In the genomic region with DNA sequence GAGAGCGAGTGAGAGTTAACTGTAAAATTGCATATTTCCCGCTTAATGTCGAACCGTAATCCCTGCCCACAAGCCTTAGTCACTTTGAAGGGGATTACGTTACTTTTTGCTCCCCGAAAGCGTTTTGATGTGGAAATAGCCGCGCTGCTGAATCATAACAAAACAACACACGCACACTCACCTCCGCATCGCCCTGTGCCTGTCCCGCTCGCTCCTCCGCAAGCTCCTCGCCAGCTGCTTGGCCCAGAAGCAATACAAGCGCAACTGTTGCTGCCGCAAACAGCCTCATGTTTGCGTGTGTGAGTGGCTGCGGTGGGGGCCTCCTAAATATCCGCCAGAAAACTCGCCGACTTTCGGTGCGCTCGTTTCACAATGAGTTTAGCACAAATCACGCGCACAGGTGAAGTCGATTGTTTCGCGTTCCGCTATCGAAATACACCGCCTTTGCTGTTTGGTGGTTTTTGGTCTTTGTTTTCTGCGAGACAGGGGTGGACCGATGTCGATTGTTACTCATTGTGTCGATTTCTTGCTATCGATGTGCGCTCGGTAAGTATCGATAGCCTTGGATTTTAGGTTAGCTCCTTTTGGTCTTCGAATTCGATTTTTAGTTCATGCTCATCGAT, we compare ENCODE assay signal across 1 fruit fly cellular context.
A peak's percentile ranks its signal among the peaks of the same experiment; 100 is the strongest.
TF ChIP-seq lines count a peak whose summit lies in the region.

Gene CtsF, minus strand, starts transcription at position 503 of the 623 bp plus-strand sequence.

TF ChIP-seq in whole organism, embryonic, 481 proteins besides CTCF, POLR2A, EP300 and RAD21 (continued from another document and continues in another):
- TF ChIP-seq CG15073 (GFP tag; optimal IDR thresholded peaks at IDR 0.05; lab: Kevin White, UChicago) (no peak), seq (GFP tag; IDR thresholded peaks at IDR 0.05; lab: Robert Waterston, UW) (no peak), CG4328 (GFP tag; optimal IDR thresholded peaks at IDR 0.05; lab: Kevin White, UChicago) (no peak), tap (tag; optimal IDR thresholded peaks at IDR 0.05; lab: Kevin White, UChicago) (peak; percentile 30), CG31441 (GFP tag; IDR thresholded peaks at IDR 0.05; lab: Robert Waterston, UW) (no peak), Hmr (GFP tag; optimal IDR thresholded peaks at IDR 0.05; lab: Kevin White, UChicago) (peak; percentile 67), Ptx1 (GFP tag; IDR thresholded peaks at IDR 0.05; lab: Robert Waterston, UW) (no peak), Fer2 (tag; optimal IDR thresholded peaks at IDR 0.05; lab: Kevin White, UChicago) (no peak), kay (GFP tag; optimal IDR thresholded peaks at IDR 0.05; lab: Kevin White, UChicago) (peak; percentile 77), lola (GFP tag; optimal IDR thresholded peaks at IDR 0.05; lab: Kevin White, UChicago) (no peak), ranshi (GFP tag; IDR thresholded peaks at IDR 0.05; lab: Robert Waterston, UW) (no peak; the same call in 1 of the 2 replicates), nom (GFP tag; optimal IDR thresholded peaks at IDR 0.05; lab: Kevin White, UChicago) (no peak), Abd-B (GFP tag; optimal IDR thresholded peaks at IDR 0.05; lab: Kevin White, UChicago) (no peak), CG15601 (tag; optimal IDR thresholded peaks at IDR 0.05; lab: Kevin White, UChicago) (peak; percentile 13), CG17612 (GFP tag; IDR thresholded peaks at IDR 0.05; lab: Robert Waterston, UW) (no peak), CG31224 (GFP tag; IDR thresholded peaks at IDR 0.05; lab: Robert Waterston, UW) (no peak), zfh2 (GFP tag; optimal IDR thresholded peaks at IDR 0.05; lab: Kevin White, UChicago) (no peak), CG17186 (GFP tag; optimal IDR thresholded peaks at IDR 0.05; lab: Kevin White, UChicago) (peak; percentile 70), otp (GFP tag; IDR thresholded peaks at IDR 0.05; lab: Robert Waterston, UW) (no peak), fu2 (GFP tag; optimal IDR thresholded peaks at IDR 0.05; lab: Kevin White, UChicago) (no peak), croc (GFP tag; conservative IDR thresholded peaks at IDR 0.05; lab: Robert Waterston, UW) (no peak), Dll (GFP tag; IDR thresholded peaks at IDR 0.05; lab: Robert Waterston, UW; ENCODE audit: partially characterized antibody) (peak; percentile 98), so (GFP tag; IDR thresholded peaks at IDR 0.05; lab: Robert Waterston, UW) (no peak; the same call in 2 of the 3 replicates), onecut (GFP tag; IDR thresholded peaks at IDR 0.05; lab: Robert Waterston, UW) (no peak; the same call in 1 of the 2 replicates), tup (GFP tag; optimal IDR thresholded peaks at IDR 0.05; lab: Kevin White, UChicago) (no peak), CG11695 (GFP tag; IDR thresholded peaks at IDR 0.05; lab: Robert Waterston, UW) (no peak), Ravus (GFP tag; IDR thresholded peaks at IDR 0.05; lab: Robert Waterston, UW) (no peak), CG14441 (GFP tag; IDR thresholded peaks at IDR 0.05; lab: Robert Waterston, UW) (no peak), pho (GFP tag; optimal IDR thresholded peaks at IDR 0.05; lab: Kevin White, UChicago) (peak; percentile 23), gsb-n (tag; optimal IDR thresholded peaks at IDR 0.05; lab: Kevin White, UChicago) (peak; percentile 6), sob (GFP tag; IDR thresholded peaks at IDR 0.05; lab: Robert Waterston, UW) (0 out of 2 replicates have a peak, but pooled peaks have one; percentile 42), cwo (GFP tag; optimal IDR thresholded peaks at IDR 0.05; lab: Kevin White, UChicago) (no peak), pnt (GFP tag; optimal IDR thresholded peaks at IDR 0.05; lab: Kevin White, UChicago) (no peak), CG6683 (GFP tag; optimal IDR thresholded peaks at IDR 0.05; lab: Kevin White, UChicago) (peak; percentile 15), E2f1 (GFP tag; IDR thresholded peaks at IDR 0.05; lab: Robert Waterston, UW) (no peak), org-1 (GFP tag; optimal IDR thresholded peaks at IDR 0.05; lab: Kevin White, UChicago) (no peak), dm (GFP tag; optimal IDR thresholded peaks at IDR 0.05; lab: Kevin White, UChicago) (peak; percentile 29), sens-2 (GFP tag; IDR thresholded peaks at IDR 0.05; lab: Robert Waterston, UW) (no peak), CG11085 (GFP tag; IDR thresholded peaks at IDR 0.05; lab: Robert Waterston, UW) (no peak), dpn (GFP tag; optimal IDR thresholded peaks at IDR 0.05; lab: Kevin White, UChicago) (peak; percentile 20 to 25), CG13287 (GFP tag; IDR thresholded peaks at IDR 0.05; lab: Robert Waterston, UW; ENCODE audit: partially characterized antibody) (peak; percentile 99), chm (GFP tag; IDR thresholded peaks at IDR 0.05; lab: Robert Waterston, UW) (peak; percentile 59; the same call in 1 of the 2 replicates), vnd (GFP tag; IDR thresholded peaks at IDR 0.05; lab: Robert Waterston, UW; ENCODE audit: partially characterized antibody) (peak; percentile 99), trh (GFP tag; optimal IDR thresholded peaks at IDR 0.05; lab: Kevin White, UChicago) (no peak), tna (GFP tag; IDR thresholded peaks at IDR 0.05; lab: Robert Waterston, UW; ENCODE audit: partially characterized antibody) (peak; percentile 100), CG32767 (GFP tag; IDR thresholded peaks at IDR 0.05; lab: Robert Waterston, UW) (no peak), CG14050 (GFP tag; IDR thresholded peaks at IDR 0.05; lab: Robert Waterston, UW) (no peak), PHDP (tag; optimal IDR thresholded peaks at IDR 0.05; lab: Kevin White, UChicago) (no peak), Xrp1 (GFP tag; IDR thresholded peaks at IDR 0.05; lab: Robert Waterston, UW) (no peak), Dp (GFP tag; optimal IDR thresholded peaks at IDR 0.05; lab: Kevin White, UChicago) (peak; percentile 92), CG4617 (GFP tag; optimal IDR thresholded peaks at IDR 0.05; lab: Kevin White, UChicago; ENCODE audit: borderline replicate concordance) (peak; percentile 57), sqz (GFP tag; optimal IDR thresholded peaks at IDR 0.05; lab: Kevin White, UChicago) (no peak), CG3407 (GFP tag; optimal IDR thresholded peaks at IDR 0.05; lab: Kevin White, UChicago) (no peak), CG30403 (GFP tag; optimal IDR thresholded peaks at IDR 0.05; lab: Kevin White, UChicago) (no peak), CG8281 (tag; optimal IDR thresholded peaks at IDR 0.05; lab: Kevin White, UChicago) (no peak), Eip74EF (GFP tag; optimal IDR thresholded peaks at IDR 0.05; lab: Kevin White, UChicago) (peak in 1 of 2 experiments; percentile 22), nau (GFP tag; optimal IDR thresholded peaks at IDR 0.05; lab: Kevin White, UChicago) (no peak), Dad (GFP tag; optimal IDR thresholded peaks at IDR 0.05; lab: Kevin White, UChicago) (peak; percentile 1), YL-1 (GFP tag; optimal IDR thresholded peaks at IDR 0.05; lab: Kevin White, UChicago) (peak; percentile 81), CG16863 (GFP tag; optimal IDR thresholded peaks at IDR 0.05; lab: Kevin White, UChicago) (no peak), Pdp1 (GFP tag; optimal IDR thresholded peaks at IDR 0.05; lab: Kevin White, UChicago) (no peak), CG13894 (tag; optimal IDR thresholded peaks at IDR 0.05; lab: Kevin White, UChicago) (peak; percentile 64), inv (GFP tag; IDR thresholded peaks at IDR 0.05; lab: Robert Waterston, UW; ENCODE audit: partially characterized antibody) (peak; percentile 98), HLHmδ (GFP tag; optimal IDR thresholded peaks at IDR 0.05; lab: Kevin White, UChicago) (no peak), CG17568 (GFP tag; optimal IDR thresholded peaks at IDR 0.05; lab: Kevin White, UChicago) (no peak), ems (GFP tag; optimal IDR thresholded peaks at IDR 0.05; lab: Kevin White, UChicago) (peak; percentile 32), CG10979 (tag; optimal IDR thresholded peaks at IDR 0.05; lab: Kevin White, UChicago) (no peak), Rfx (GFP tag; IDR thresholded peaks at IDR 0.05; lab: Robert Waterston, UW) (peak; percentile 60), Sox102F (GFP tag; optimal IDR thresholded peaks at IDR 0.05; lab: Kevin White, UChicago) (peak; percentile 7), CG13624 (GFP tag; optimal IDR thresholded peaks at IDR 0.05; lab: Kevin White, UChicago) (peak; percentile 40), CG1647 (GFP tag; optimal IDR thresholded peaks at IDR 0.05; lab: Kevin White, UChicago) (no peak), TFAM (GFP tag; optimal IDR thresholded peaks at IDR 0.05; lab: Kevin White, UChicago) (no peak), slou (GFP tag; optimal IDR thresholded peaks at IDR 0.05; lab: Kevin White, UChicago) (no peak), BEAF-32 (GFP tag; optimal IDR thresholded peaks at IDR 0.05; lab: Kevin White, UChicago) (peak; percentile 98), B-H2 (GFP tag; optimal IDR thresholded peaks at IDR 0.05; lab: Kevin White, UChicago) (no peak), toy (GFP tag; IDR thresholded peaks at IDR 0.05; lab: Robert Waterston, UW) (no peak), Sin3A (optimal IDR thresholded peaks at IDR 0.05; lab: Kevin White, UChicago) (peak; percentile 66), Doc3 (GFP tag; IDR thresholded peaks at IDR 0.05; lab: Robert Waterston, UW; ENCODE audit: partially characterized antibody) (peak; percentile 97), schlank (tag; optimal IDR thresholded peaks at IDR 0.05; lab: Kevin White, UChicago) (no peak), gcm2 (GFP tag; optimal IDR thresholded peaks at IDR 0.05; lab: Kevin White, UChicago) (no peak), exex (tag; optimal IDR thresholded peaks at IDR 0.05; lab: Kevin White, UChicago) (no peak), CG10959 (GFP tag; IDR thresholded peaks at IDR 0.05; lab: Robert Waterston, UW) (no peak), Nf-YA (GFP tag; IDR thresholded peaks at IDR 0.05; lab: Robert Waterston, UW) (no peak), da (GFP tag; optimal IDR thresholded peaks at IDR 0.05; lab: Kevin White, UChicago) (no peak), fd64A (GFP tag; optimal IDR thresholded peaks at IDR 0.05; lab: Kevin White, UChicago) (no peak), CG3163 (GFP tag; optimal IDR thresholded peaks at IDR 0.05; lab: Kevin White, UChicago) (no peak), gt (GFP tag; IDR thresholded peaks at IDR 0.05; lab: Robert Waterston, UW) (no peak), cato (GFP tag; optimal IDR thresholded peaks at IDR 0.05; lab: Kevin White, UChicago; ENCODE audit: borderline replicate concordance) (no peak), danr (GFP tag; IDR thresholded peaks at IDR 0.05; lab: Robert Waterston, UW) (no peak), CG14710 (tag; optimal IDR thresholded peaks at IDR 0.05; lab: Kevin White, UChicago) (peak; percentile 47), abd-A (tag; optimal IDR thresholded peaks at IDR 0.05; lab: Kevin White, UChicago) (peak; percentile 53), vvl (GFP tag; IDR thresholded peaks at IDR 0.05; lab: Robert Waterston, UW) (0 out of 2 replicates have a peak, but pooled peaks have one; percentile 45), Elba2 (GFP tag; optimal IDR thresholded peaks at IDR 0.05; lab: Kevin White, UChicago) (no peak), row (GFP tag; IDR thresholded peaks at IDR 0.05; lab: Robert Waterston, UW) (peak; percentile 57; the same call in 1 of the 3 replicates), CG7987 (GFP tag; optimal IDR thresholded peaks at IDR 0.05; lab: Kevin White, UChicago) (peak; percentile 25), ken (GFP tag; IDR thresholded peaks at IDR 0.05; lab: Robert Waterston, UW) (peak; percentile 40; the same call in 1 of the 3 replicates), CG15514 (GFP tag; optimal IDR thresholded peaks at IDR 0.05; lab: Kevin White, UChicago) (peak; percentile 89), hth (optimal IDR thresholded peaks at IDR 0.05; lab: Kevin White, UChicago) (no peak), Usf (GFP tag; optimal IDR thresholded peaks at IDR 0.05; lab: Kevin White, UChicago) (no peak), chif (GFP tag; optimal IDR thresholded peaks at IDR 0.05; lab: Kevin White, UChicago) (no peak), CG8388 (GFP tag; optimal IDR thresholded peaks at IDR 0.05; lab: Kevin White, UChicago) (no peak), CG6175 (GFP tag; IDR thresholded peaks at IDR 0.05; lab: Robert Waterston, UW) (peak; percentile 75; the same call in 1 of the 3 replicates), CG2875 (GFP tag; optimal IDR thresholded peaks at IDR 0.05; lab: Kevin White, UChicago) (no peak), CG7839 (tag; optimal IDR thresholded peaks at IDR 0.05; lab: Kevin White, UChicago) (no peak), C15 (GFP tag; IDR thresholded peaks at IDR 0.05; lab: Robert Waterston, UW) (no peak), pan (optimal IDR thresholded peaks at IDR 0.05; lab: Kevin White, UChicago) (no peak), pan (GFP tag; optimal IDR thresholded peaks at IDR 0.05 in 1 of 2, IDR thresholded peaks at IDR 0.05 in 1 of 2) (peak in 1 of 2 experiments; percentile 19), sisA (GFP tag; IDR thresholded peaks at IDR 0.05; lab: Robert Waterston, UW) (no peak), mam (GFP tag; optimal IDR thresholded peaks at IDR 0.05; lab: Kevin White, UChicago) (no peak), maf-S (GFP tag; optimal IDR thresholded peaks at IDR 0.05; lab: Kevin White, UChicago) (no peak), cg (GFP tag; optimal IDR thresholded peaks at IDR 0.05; lab: Kevin White, UChicago) (peak; percentile 98), CG7372 (GFP tag; IDR thresholded peaks at IDR 0.05; lab: Robert Waterston, UW) (no peak), ro (GFP tag; IDR thresholded peaks at IDR 0.05; lab: Robert Waterston, UW) (no peak), Doc2 (GFP tag; IDR thresholded peaks at IDR 0.05; lab: Robert Waterston, UW) (no peak), corto (GFP tag; optimal IDR thresholded peaks at IDR 0.05; lab: Kevin White, UChicago) (no peak), CG34422 (GFP tag; IDR thresholded peaks at IDR 0.05; lab: Robert Waterston, UW) (peak; percentile 85; the same call in 1 of the 3 replicates), CG17359 (tag; optimal IDR thresholded peaks at IDR 0.05; lab: Kevin White, UChicago) (no peak), hb (GFP tag; IDR thresholded peaks at IDR 0.05; lab: Robert Waterston, UW; ENCODE audit: partially characterized antibody) (peak; percentile 99), CG4730 (GFP tag; IDR thresholded peaks at IDR 0.05; lab: Robert Waterston, UW) (no peak), Sry-δ (GFP tag; optimal IDR thresholded peaks at IDR 0.05; lab: Kevin White, UChicago) (peak; percentile 98), CG3995 (GFP tag; optimal IDR thresholded peaks at IDR 0.05; lab: Kevin White, UChicago) (no peak), Ada2b (GFP tag; IDR thresholded peaks at IDR 0.05; lab: Robert Waterston, UW) (no peak), Oli (tag; optimal IDR thresholded peaks at IDR 0.05; lab: Kevin White, UChicago) (no peak), CG10431 (GFP tag; optimal IDR thresholded peaks at IDR 0.05; lab: Kevin White, UChicago) (no peak), ewg (GFP tag; optimal IDR thresholded peaks at IDR 0.05; lab: Kevin White, UChicago) (peak; percentile 4), CG10565 (GFP tag; optimal IDR thresholded peaks at IDR 0.05; lab: Kevin White, UChicago) (no peak)
